Worm (Caenorhabditis elegans): Measurements from ENCODE around the gene srh-201.

ce11 chrV:9009175-9009574 is 4.5 kb downstream of the srh-201 start, which contains the start of gene srx-2:
- TF ChIP-seq tbp1 (GFP tag; optimal IDR thresholded peaks at IDR 0.05) (no peak), repo-1 (tag; optimal IDR thresholded peaks at IDR 0.05) (no peak)

Data from whole organism, young adult.